Fruit fly (Drosophila melanogaster) Kc167 (cell line): Measurements from ENCODE around the gene CG3347.

Experiments
- Sin3A ChIP-seq: fragments of >200 bp; optimal IDR thresholded peaks from 2 replicates; lab custom pipeline; 2018; ENCODE audit warnings: missing external identifiers
- h ChIP-seq: fragments of >200 bp; optimal IDR thresholded peaks from 3 replicates; lab custom pipeline; 2018; ENCODE audit warnings: missing external identifiers

dm6 chr2L:3278786-3279185 lies 9.5 kb downstream of the CG3347 start:
- TF ChIP-seq Sin3A (lab: Kevin White, UChicago), result no peak
- no peak for TF ChIP-seq h (lab: Kevin White, UChicago)
